Worm (Caenorhabditis elegans) whole organism, L4 larva: ENCODE results near the gene srbc-42.

Source experiments
- F10B5.3 ChIP-seq: sonication (generic microtip); optimal IDR thresholded peaks from 2 replicates; lab custom pipeline; 2016; ENCODE audit warnings: mild to moderate bottlenecking, missing genetic modification characterization, missing compliant biosample characterization
- F49E8.2 ChIP-seq: sonication (generic microtip); optimal IDR thresholded peaks from 2 replicates; lab custom pipeline; 2016; ENCODE audit warnings: missing compliant biosample characterization, mild to moderate bottlenecking, missing genetic modification characterization, borderline replicate concordance
- Y5F2A.4 ChIP-seq: fragments of 200-800 bp; sonication (Bioruptor generic); optimal IDR thresholded peaks from 2 replicates; lab custom pipeline; 2018; ENCODE audit warnings: mild to moderate bottlenecking, missing genetic modification characterization, missing compliant biosample characterization
- aha-1 ChIP-seq: fragments of 150-350 bp; peaks from one replicate; lab custom pipeline; 2014; ENCODE audit warnings: missing biosample characterization, missing genetic modification characterization
- attf-4 ChIP-seq: sonication (generic microtip); optimal IDR thresholded peaks from 3 replicates; lab custom pipeline; 2017; ENCODE audit warnings: missing biosample characterization, missing genetic modification characterization
- ceh-28 ChIP-seq: fragments of 150-350 bp; optimal IDR thresholded peaks from 2 replicates; lab custom pipeline; 2014; ENCODE audit warnings: missing biosample characterization, missing genetic modification reagents, missing genetic modification characterization
- ceh-82 ChIP-seq: sonication (generic microtip); optimal IDR thresholded peaks from 2 replicates; lab custom pipeline; 2017; ENCODE audit warnings: missing biosample characterization, missing genetic modification characterization
- ctbp-1 ChIP-seq: fragments of 200-800 bp; sonication (Bioruptor generic); IDR thresholded peaks from 2 replicates; pipeline ENCODE4 v1.3.6; 2022; ENCODE audit warnings: missing genetic modification reagents, missing genetic modification characterization, missing compliant biosample characterization
- daf-16 ChIP-seq, 3 experiments: sonication (generic microtip); optimal IDR thresholded peaks; 2 replicates each; lab custom pipeline; 2016 to 2017; ENCODE audit warnings: missing genetic modification characterization in 3 of 3, missing genetic modification reagents in 3 of 3, mild to moderate bottlenecking in 2 of 3, missing compliant biosample characterization in 2 of 3, missing biosample characterization in 1 of 3, moderate library complexity in 1 of 3
- daf-19 ChIP-seq: fragments of 200-800 bp; sonication (Bioruptor generic); conservative IDR thresholded peaks from 2 replicates; pipeline ENCODE4 v1.3.6; 2022; ENCODE audit warnings: missing genetic modification characterization, missing compliant biosample characterization
- dmd-6 ChIP-seq: fragments of 200-800 bp; sonication (Bioruptor generic); IDR thresholded peaks from 2 replicates; pipeline ENCODE4 v1.3.6; 2022; ENCODE audit warnings: missing genetic modification reagents, missing genetic modification characterization, missing compliant biosample characterization
- dpl-1 ChIP-seq: fragments of 150-350 bp; optimal IDR thresholded peaks from 2 replicates; lab custom pipeline; 2014; ENCODE audit warnings: missing biosample characterization, missing genetic modification reagents, missing genetic modification characterization
- duxl-1 ChIP-seq: sonication (generic microtip); optimal IDR thresholded peaks from 2 replicates; lab custom pipeline; 2016; ENCODE audit warnings: mild to moderate bottlenecking, missing genetic modification characterization, moderate library complexity, missing compliant biosample characterization; ENCODE audit not compliant: poor library complexity
- gei-8 ChIP-seq: fragments of 200-800 bp; sonication (Bioruptor generic); optimal IDR thresholded peaks from 2 replicates; lab custom pipeline; 2018; ENCODE audit warnings: mild to moderate bottlenecking, missing genetic modification characterization, missing compliant biosample characterization
- hif-1 ChIP-seq, 2 experiments: sonication (generic microtip); optimal IDR thresholded peaks; 2 replicates each; lab custom pipeline; 2016 to 2017; ENCODE audit warnings: missing compliant biosample characterization in 2 of 2, missing genetic modification characterization in 2 of 2, missing genetic modification reagents in 2 of 2, missing genotype in 2 of 2, mild to moderate bottlenecking in 1 of 2
- hlh-30 ChIP-seq: sonication (generic microtip); optimal IDR thresholded peaks from 2 replicates; lab custom pipeline; 2017; ENCODE audit warnings: antibody characterized with exemption, mild to moderate bottlenecking, missing genetic modification characterization, missing compliant biosample characterization; ENCODE audit not compliant: insufficient read depth
- jun-1 ChIP-seq: fragments of 150-350 bp; optimal IDR thresholded peaks from 2 replicates; lab custom pipeline; 2014; ENCODE audit warnings: missing biosample characterization, missing genetic modification reagents, missing genetic modification characterization
- lin-29 ChIP-seq: fragments of 200-800 bp; sonication (Bioruptor generic); IDR thresholded peaks from 2 replicates; pipeline ENCODE4 v1.3.6; 2022; ENCODE audit warnings: missing genetic modification reagents, missing genetic modification characterization, missing compliant biosample characterization
- lin-39 ChIP-seq: fragments of 150-350 bp; optimal IDR thresholded peaks from 2 replicates; lab custom pipeline; 2014; ENCODE audit warnings: missing biosample characterization, missing genetic modification reagents, missing genetic modification characterization
- mdl-1 ChIP-seq, 2 experiments: fragments of 150-350 bp in 1 of 2; sonication (generic microtip) in 1 of 2; optimal IDR thresholded peaks; 2 replicates each; lab custom pipeline; 2014 to 2017; ENCODE audit warnings: missing biosample characterization in 2 of 2, missing genetic modification characterization in 2 of 2
- mep-1 ChIP-seq: fragments of 150-350 bp; sonication (generic microtip); optimal IDR thresholded peaks from 3 replicates; lab custom pipeline; 2014; ENCODE audit warnings: missing biosample characterization, missing genetic modification characterization
- mxl-2 ChIP-seq: fragments of 200-800 bp; sonication (Bioruptor generic); conservative IDR thresholded peaks from 2 replicates; pipeline ENCODE4 v1.3.6; 2022; ENCODE audit warnings: missing genetic modification reagents, missing genetic modification characterization, missing compliant biosample characterization
- nhr-102 ChIP-seq: sonication (generic microtip); optimal IDR thresholded peaks from 2 replicates; lab custom pipeline; 2016; ENCODE audit warnings: mild to moderate bottlenecking, missing genetic modification characterization, moderate library complexity, missing compliant biosample characterization
- nhr-28 ChIP-seq: fragments of 150-350 bp; optimal IDR thresholded peaks from 2 replicates; lab custom pipeline; 2014; ENCODE audit warnings: missing biosample characterization, missing genetic modification characterization
- nhr-42 ChIP-seq: fragments of 200-800 bp; sonication (Bioruptor generic); IDR thresholded peaks from 2 replicates; pipeline ENCODE4 v1.3.6; 2022; ENCODE audit warnings: missing genetic modification characterization, missing compliant biosample characterization
- nhr-48 ChIP-seq: sonication (generic microtip); optimal IDR thresholded peaks from 2 replicates; lab custom pipeline; 2016; ENCODE audit warnings: mild to moderate bottlenecking, missing genetic modification characterization, missing compliant biosample characterization
- pha-4 ChIP-seq, 2 experiments: fragments of 150-350 bp in 1 of 2; fragments of 200-800 bp in 1 of 2; sonication (Bioruptor generic) in 1 of 2; IDR thresholded peaks in 1 of 2; optimal IDR thresholded peaks in 1 of 2; 2 replicates each; pipeline versions ENCODE4 v1.3.6 to Lab custom; 2014 to 2022; ENCODE audit warnings: missing genetic modification characterization in 2 of 2, missing genetic modification reagents in 2 of 2, missing biosample characterization in 1 of 2, missing compliant biosample characterization in 1 of 2
- rbr-2 ChIP-seq: sonication (generic microtip); optimal IDR thresholded peaks from 2 replicates; lab custom pipeline; 2016; ENCODE audit warnings: missing genotype, missing genetic modification characterization, missing compliant biosample characterization
- set-16 ChIP-seq: fragments of 200-800 bp; sonication (Bioruptor generic); IDR thresholded peaks from 2 replicates; pipeline ENCODE4 v1.3.6; 2022; ENCODE audit warnings: missing genetic modification reagents, missing genetic modification characterization, missing compliant biosample characterization
- skn-1 ChIP-seq: fragments of 150-350 bp; optimal IDR thresholded peaks from 2 replicates; lab custom pipeline; 2014; ENCODE audit warnings: missing biosample characterization, missing genetic modification characterization
- spr-1 ChIP-seq: sonication (generic microtip); optimal IDR thresholded peaks from 2 replicates; lab custom pipeline; 2016; ENCODE audit warnings: mild to moderate bottlenecking, missing genetic modification characterization, missing compliant biosample characterization
- vab-7 ChIP-seq: fragments of 200-800 bp; sonication (Bioruptor generic); IDR thresholded peaks from 2 replicates; pipeline ENCODE4 v1.3.6; 2022; ENCODE audit warnings: missing genetic modification reagents, missing genetic modification characterization, missing compliant biosample characterization
- ztf-11 ChIP-seq: fragments of 150-350 bp; optimal IDR thresholded peaks from 2 replicates; lab custom pipeline; 2014; ENCODE audit warnings: missing biosample characterization, missing genetic modification characterization
- ztf-7 ChIP-seq: fragments of 150-350 bp; optimal IDR thresholded peaks from 2 replicates; lab custom pipeline; 2014; ENCODE audit warnings: missing biosample characterization, missing genetic modification characterization

The srbc-42 gene

DNA sequence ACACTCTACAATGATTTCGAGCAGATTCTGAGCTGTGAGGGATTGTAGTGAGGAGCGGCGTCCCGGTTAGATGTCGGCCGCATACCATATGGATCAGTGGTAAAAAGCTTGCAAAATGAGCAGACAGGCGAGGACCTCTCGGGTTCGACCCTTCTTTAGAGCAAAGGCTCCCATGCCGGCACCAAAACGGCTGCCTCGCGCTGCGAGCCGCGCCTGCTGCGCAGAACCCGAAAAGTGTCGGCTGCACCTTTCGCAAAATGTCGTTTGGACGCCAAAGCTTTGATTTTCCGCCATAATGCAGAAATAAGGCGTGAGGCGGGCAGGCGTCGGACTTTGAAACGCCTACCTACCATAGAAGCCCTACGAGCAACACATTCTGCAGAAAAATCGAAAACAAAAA is 639 bp downstream of the srbc-42 start (continued):
- no peak for TF ChIP-seq gei-8
- no peak for TF ChIP-seq dpl-1 (GFP tag; lab: Kevin White, UChicago)
- no peak for TF ChIP-seq ztf-7 (tag; lab: Kevin White, UChicago)
- TF ChIP-seq lin-39 (tag; lab: Kevin White, UChicago), result no peak

DNA sequence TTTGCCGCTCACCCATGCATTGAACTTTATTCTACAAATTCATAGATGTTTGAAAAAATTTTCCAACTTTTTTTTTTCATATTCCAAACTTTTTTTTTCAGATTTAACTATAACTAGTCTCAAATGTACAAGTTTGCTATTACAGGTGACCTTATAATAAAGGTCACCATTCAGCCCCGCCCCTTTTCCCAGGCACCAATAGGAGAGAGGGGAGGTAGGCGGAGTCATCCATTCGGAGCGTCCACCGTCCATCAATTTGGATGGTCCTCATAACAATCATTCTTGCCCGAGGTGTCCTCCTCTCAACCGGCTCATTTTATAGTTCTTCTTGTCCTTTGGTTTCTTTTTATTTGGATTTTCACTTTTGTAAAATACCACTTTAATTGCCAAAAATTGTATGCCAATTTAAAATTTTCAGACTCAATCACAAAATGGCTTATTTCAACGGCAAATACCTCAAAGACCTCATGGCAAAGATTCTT is 3.1 kb downstream of the srbc-42 start, which contains the start of gene Y5H2B.3:
Y5H2B.3 (plus strand) TSS at position 432 of the 482 bp plus-strand sequence.
- TF ChIP-seq ztf-11 (tag; lab: Kevin White, UChicago) (no peak), hif-1 (tag; optimal IDR thresholded peaks at IDR 0.05; lab: Kevin White, UChicago) (no peak), attf-4 (tag; lab: Kevin White, UChicago) (no peak), mdl-1 (tag; optimal IDR thresholded peaks at IDR 0.05; lab: Kevin White, UChicago) (no peak), hlh-30 (tag; lab: Kevin White, UChicago) (no peak), Y5F2A.4 (GFP tag; lab: Kevin White, UChicago) (no peak), ceh-82 (tag; lab: Kevin White, UChicago) (no peak), gei-8 (no peak), rbr-2 (tag; lab: Kevin White, UChicago) (no peak), spr-1 (tag; lab: Kevin White, UChicago) (no peak), skn-1 (tag; lab: Kevin White, UChicago) (no peak)

DNA sequence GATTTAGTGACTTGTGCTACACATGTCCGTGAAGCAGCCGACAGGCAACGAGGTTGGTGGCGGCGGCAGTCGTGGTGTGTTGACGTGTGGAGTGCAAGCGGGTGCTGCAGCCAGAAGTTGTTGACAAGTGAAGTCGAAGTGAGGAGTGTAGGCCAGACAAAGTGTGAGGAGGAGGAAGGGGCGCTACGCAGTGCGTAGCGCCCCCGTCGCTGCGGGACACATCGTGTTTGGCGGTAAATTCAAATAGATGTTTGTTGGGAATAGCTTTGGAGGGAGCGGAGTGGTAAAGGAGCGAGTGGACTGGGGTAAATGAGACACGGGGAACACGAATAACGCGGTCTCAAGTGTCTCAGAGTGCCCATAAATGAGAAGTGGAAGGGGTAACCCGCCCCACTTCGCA is 5.5 kb downstream of the srbc-42 start:
- no peak for TF ChIP-seq duxl-1
- no peak for TF ChIP-seq nhr-48 (tag; lab: Kevin White, UChicago)
- TF ChIP-seq set-16 (GFP tag; lab: Robert Waterston, UW), result 0 out of 2 replicates have a peak, but pooled peaks have one; percentile 32
- no peak for TF ChIP-seq hlh-30 (tag; lab: Kevin White, UChicago)
- TF ChIP-seq mep-1, result no peak
- TF ChIP-seq aha-1, result peak; percentile 62
- TF ChIP-seq jun-1 (tag; lab: Kevin White, UChicago), result no peak
- no peak for TF ChIP-seq lin-29 (GFP tag; lab: Robert Waterston, UW)
- TF ChIP-seq F49E8.2 (tag; lab: Kevin White, UChicago), result no peak
- TF ChIP-seq mxl-2 (GFP tag; lab: Robert Waterston, UW), result no peak

DNA sequence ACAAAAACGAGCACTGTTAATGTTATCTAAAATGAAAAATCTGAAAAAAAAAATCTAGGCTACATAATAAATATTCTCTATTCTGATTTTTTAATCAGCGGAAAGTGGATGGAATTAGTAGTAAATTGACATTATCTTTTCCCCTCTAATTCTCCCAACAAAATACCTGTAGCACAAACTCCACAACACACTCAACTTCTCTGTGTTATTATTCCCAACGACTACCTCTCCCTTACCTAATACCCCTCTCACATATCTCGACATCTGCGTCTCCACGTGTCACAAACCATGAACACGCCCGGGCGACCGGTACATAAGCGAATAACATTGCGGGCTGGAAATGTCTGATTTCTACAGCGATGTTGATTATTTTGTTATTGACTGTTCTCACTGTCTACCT is 7.9 kb downstream of the srbc-42 start, which contains the start of gene cyp-33C2:
cyp-33C2 (plus strand) TSS at position 327 of the 400 bp plus-strand sequence.
- TF ChIP-seq spr-1 (tag; lab: Kevin White, UChicago), result no peak
- TF ChIP-seq daf-19 (GFP tag; lab: Robert Waterston, UW), result no peak
- no peak for TF ChIP-seq ceh-82 (tag; lab: Kevin White, UChicago)
- peak; percentile 93 for TF ChIP-seq nhr-28 (tag; lab: Kevin White, UChicago)
- TF ChIP-seq set-16 (GFP tag; lab: Robert Waterston, UW), result no peak
- peak; percentile 61 for TF ChIP-seq dmd-6 (GFP tag; lab: Robert Waterston, UW)
- no peak for TF ChIP-seq attf-4 (tag; lab: Kevin White, UChicago)
- TF ChIP-seq F10B5.3 (tag; lab: Kevin White, UChicago), result no peak
- TF ChIP-seq daf-16 (GFP tag; optimal IDR thresholded peaks at IDR 0.05; lab: Kevin White, UChicago), result no peak
- TF ChIP-seq daf-16 (tag; optimal IDR thresholded peaks at IDR 0.05; lab: Kevin White, UChicago), result peak; percentile 25
- TF ChIP-seq vab-7 (GFP tag; lab: Robert Waterston, UW), result no peak
- no peak for TF ChIP-seq nhr-102 (tag; lab: Kevin White, UChicago)
- no peak for TF ChIP-seq ctbp-1 (GFP tag; lab: Robert Waterston, UW)
- TF ChIP-seq ceh-28 (tag; lab: Kevin White, UChicago), result no peak
- TF ChIP-seq gei-8, result no peak
- no peak for TF ChIP-seq nhr-42 (GFP tag; lab: Robert Waterston, UW)
- TF ChIP-seq mdl-1 (tag; optimal IDR thresholded peaks at IDR 0.05; lab: Kevin White, UChicago), result no peak
- no peak for TF ChIP-seq pha-4 (GFP tag; IDR thresholded peaks at IDR 0.05; lab: Robert Waterston, UW)
- no peak for TF ChIP-seq pha-4 (tag; optimal IDR thresholded peaks at IDR 0.05; lab: Kevin White, UChicago)
